Worm (Caenorhabditis elegans) whole organism, L3 larva: ENCODE measurements around the gene K09F6.13.

Experiments used
- fos-1 ChIP-seq: fragments of 150-350 bp; optimal IDR thresholded peaks from 2 replicates; lab custom pipeline; 2014; ENCODE audit warnings: missing biosample characterization, missing genetic modification characterization
- nhr-12 ChIP-seq: fragments of 150-350 bp; optimal IDR thresholded peaks from 2 replicates; lab custom pipeline; 2014; ENCODE audit warnings: missing biosample characterization, missing genetic modification characterization

ce11 chrII:2288798-2289197 is at the start of gene K09F6.13, which contains the start of gene K09F6.10:
- no peak for TF ChIP-seq nhr-12 (tag; lab: Kevin White, UChicago)
- no peak for TF ChIP-seq fos-1 (tag; lab: Kevin White, UChicago)
